Worm (Caenorhabditis elegans) whole organism, L4 larva: ENCODE measurements around the gene F26A1.4.

Experiments
- F10B5.3 ChIP-seq: sonication (generic microtip); optimal IDR thresholded peaks from 2 replicates; lab custom pipeline; 2016; ENCODE audit warnings: mild to moderate bottlenecking, missing genetic modification characterization, missing compliant biosample characterization
- F37D6.2 ChIP-seq: sonication (generic microtip); optimal IDR thresholded peaks from 2 replicates; lab custom pipeline; 2016; ENCODE audit warnings: mild to moderate bottlenecking, missing genetic modification characterization, missing compliant biosample characterization
- F44E2.7 ChIP-seq: fragments of 200-800 bp; sonication (Bioruptor generic); IDR thresholded peaks from 2 replicates; pipeline ENCODE4 v2.1.2; 2022; ENCODE audit warnings: missing genetic modification characterization, missing compliant biosample characterization
- F49E8.2 ChIP-seq: sonication (generic microtip); optimal IDR thresholded peaks from 2 replicates; lab custom pipeline; 2016; ENCODE audit warnings: missing compliant biosample characterization, mild to moderate bottlenecking, missing genetic modification characterization, borderline replicate concordance
- T26A8.4 ChIP-seq: fragments of 200-800 bp; sonication (Bioruptor generic); IDR thresholded peaks from 2 replicates; pipeline ENCODE4 v1.3.6; 2022; ENCODE audit warnings: missing genetic modification characterization, missing compliant biosample characterization
- Y105C5A.15 ChIP-seq: fragments of 200-800 bp; sonication (Bioruptor generic); IDR thresholded peaks from 2 replicates; pipeline ENCODE4 v1.3.6; 2022; ENCODE audit warnings: missing genetic modification characterization, missing compliant biosample characterization
- aha-1 ChIP-seq: fragments of 150-350 bp; peaks from one replicate; lab custom pipeline; 2014; ENCODE audit warnings: missing biosample characterization, missing genetic modification characterization
- aly-2 ChIP-seq: sonication (generic microtip); optimal IDR thresholded peaks from 2 replicates; lab custom pipeline; 2018; ENCODE audit warnings: missing biosample characterization, missing genetic modification characterization
- ama-1 ChIP-seq: fragments of 150-350 bp; optimal IDR thresholded peaks from 2 replicates; lab custom pipeline; 2014; ENCODE audit warnings: inconsistent platforms, mixed read lengths
- ceh-28 ChIP-seq: fragments of 150-350 bp; optimal IDR thresholded peaks from 2 replicates; lab custom pipeline; 2014; ENCODE audit warnings: missing biosample characterization, missing genetic modification reagents, missing genetic modification characterization
- ceh-44 ChIP-seq: fragments of 200-800 bp; sonication (Bioruptor generic); IDR thresholded peaks from 2 replicates; pipeline ENCODE4 v1.3.6; 2022; ENCODE audit warnings: missing genetic modification reagents, missing genetic modification characterization, missing compliant biosample characterization
- ceh-82 ChIP-seq: sonication (generic microtip); optimal IDR thresholded peaks from 2 replicates; lab custom pipeline; 2017; ENCODE audit warnings: missing biosample characterization, missing genetic modification characterization
- ces-1 ChIP-seq: fragments of 150-350 bp; sonication (generic microtip); optimal IDR thresholded peaks from 4 replicates; lab custom pipeline; 2014; ENCODE audit warnings: missing biosample characterization, missing genetic modification reagents, missing genetic modification characterization
- cey-2 ChIP-seq: sonication (generic microtip); optimal IDR thresholded peaks from 3 replicates; lab custom pipeline; 2017; ENCODE audit warnings: missing genetic modification characterization, mild to moderate bottlenecking, missing compliant biosample characterization, antibody characterized with exemption, borderline replicate concordance; ENCODE audit not compliant: insufficient read depth
- daf-16 ChIP-seq, 3 experiments: sonication (generic microtip); optimal IDR thresholded peaks; 2 replicates each; lab custom pipeline; 2016 to 2017; ENCODE audit warnings: missing genetic modification characterization in 3 of 3, missing genetic modification reagents in 3 of 3, mild to moderate bottlenecking in 2 of 3, missing compliant biosample characterization in 2 of 3, missing biosample characterization in 1 of 3, moderate library complexity in 1 of 3
- daf-19 ChIP-seq: fragments of 200-800 bp; sonication (Bioruptor generic); conservative IDR thresholded peaks from 2 replicates; pipeline ENCODE4 v1.3.6; 2022; ENCODE audit warnings: missing genetic modification characterization, missing compliant biosample characterization
- dmd-6 ChIP-seq: fragments of 200-800 bp; sonication (Bioruptor generic); IDR thresholded peaks from 2 replicates; pipeline ENCODE4 v1.3.6; 2022; ENCODE audit warnings: missing genetic modification reagents, missing genetic modification characterization, missing compliant biosample characterization
- dmd-9 ChIP-seq: fragments of 200-800 bp; sonication (Bioruptor generic); IDR thresholded peaks from 2 replicates; pipeline ENCODE4 v1.3.6; 2022; ENCODE audit warnings: missing genetic modification reagents, missing genetic modification characterization, missing compliant biosample characterization
- duxl-1 ChIP-seq: sonication (generic microtip); optimal IDR thresholded peaks from 2 replicates; lab custom pipeline; 2016; ENCODE audit warnings: mild to moderate bottlenecking, missing genetic modification characterization, moderate library complexity, missing compliant biosample characterization; ENCODE audit not compliant: poor library complexity
- dve-1 ChIP-seq: sonication (generic microtip); optimal IDR thresholded peaks from 2 replicates; lab custom pipeline; 2017; ENCODE audit warnings: antibody characterized with exemption, mild to moderate bottlenecking, missing genetic modification characterization, missing compliant biosample characterization; ENCODE audit not compliant: insufficient read depth
- fkh-10 ChIP-seq: fragments of 150-350 bp; optimal IDR thresholded peaks from 2 replicates; lab custom pipeline; 2014; ENCODE audit warnings: missing biosample characterization, missing genetic modification reagents, missing genetic modification characterization
- hif-1 ChIP-seq, 2 experiments: sonication (generic microtip); optimal IDR thresholded peaks; 2 replicates each; lab custom pipeline; 2016 to 2017; ENCODE audit warnings: missing compliant biosample characterization in 2 of 2, missing genetic modification characterization in 2 of 2, missing genetic modification reagents in 2 of 2, missing genotype in 2 of 2, mild to moderate bottlenecking in 1 of 2
- hlh-11 ChIP-seq: fragments of 200-800 bp; sonication (Bioruptor generic); optimal IDR thresholded peaks from 2 replicates; lab custom pipeline; 2018; ENCODE audit warnings: mild to moderate bottlenecking, missing genetic modification characterization, missing compliant biosample characterization
- hmg-1.1 ChIP-seq: fragments of 200-800 bp; sonication (Bioruptor generic); IDR thresholded peaks from 2 replicates; pipeline ENCODE4 v1.3.6; 2022; ENCODE audit warnings: missing genetic modification reagents, missing genetic modification characterization, missing compliant biosample characterization
- jun-1 ChIP-seq: fragments of 150-350 bp; optimal IDR thresholded peaks from 2 replicates; lab custom pipeline; 2014; ENCODE audit warnings: missing biosample characterization, missing genetic modification reagents, missing genetic modification characterization
- lin-38 ChIP-seq: fragments of 200-800 bp; sonication (Bioruptor generic); IDR thresholded peaks from 2 replicates; pipeline ENCODE4 v1.3.6; 2022; ENCODE audit warnings: missing genetic modification reagents, missing genetic modification characterization, missing compliant biosample characterization
- madf-5 ChIP-seq, 2 experiments: fragments of 200-800 bp; sonication (Bioruptor generic); IDR thresholded peaks; 2 replicates each; pipeline ENCODE4 v1.3.6; 2022; ENCODE audit warnings: missing compliant biosample characterization in 2 of 2, missing genetic modification characterization in 2 of 2
- madf-9 ChIP-seq: fragments of 200-800 bp; sonication (Bioruptor generic); conservative IDR thresholded peaks from 2 replicates; pipeline ENCODE4 v1.3.6; 2022; ENCODE audit warnings: missing genetic modification reagents, missing genetic modification characterization, missing compliant biosample characterization
- mdl-1 ChIP-seq, 2 experiments: fragments of 150-350 bp in 1 of 2; sonication (generic microtip) in 1 of 2; optimal IDR thresholded peaks; 2 replicates each; lab custom pipeline; 2014 to 2017; ENCODE audit warnings: missing biosample characterization in 2 of 2, missing genetic modification characterization in 2 of 2
- mdt-29 ChIP-seq: fragments of 200-800 bp; sonication (Bioruptor generic); IDR thresholded peaks from 2 replicates; pipeline ENCODE4 v1.3.6; 2022; ENCODE audit warnings: missing genetic modification reagents, missing genetic modification characterization, missing compliant biosample characterization
- mep-1 ChIP-seq: fragments of 150-350 bp; sonication (generic microtip); optimal IDR thresholded peaks from 3 replicates; lab custom pipeline; 2014; ENCODE audit warnings: missing biosample characterization, missing genetic modification characterization
- mxl-2 ChIP-seq: fragments of 200-800 bp; sonication (Bioruptor generic); conservative IDR thresholded peaks from 2 replicates; pipeline ENCODE4 v1.3.6; 2022; ENCODE audit warnings: missing genetic modification reagents, missing genetic modification characterization, missing compliant biosample characterization
- mxl-3 ChIP-seq: fragments of 200-800 bp; sonication (Bioruptor generic); optimal IDR thresholded peaks from 2 replicates; lab custom pipeline; 2018; ENCODE audit warnings: mild to moderate bottlenecking, missing genetic modification characterization, missing compliant biosample characterization
- nhr-102 ChIP-seq: sonication (generic microtip); optimal IDR thresholded peaks from 2 replicates; lab custom pipeline; 2016; ENCODE audit warnings: mild to moderate bottlenecking, missing genetic modification characterization, moderate library complexity, missing compliant biosample characterization
- nhr-11 ChIP-seq: fragments of 150-350 bp; optimal IDR thresholded peaks from 2 replicates; lab custom pipeline; 2014; ENCODE audit warnings: missing biosample characterization, missing genetic modification characterization
- nhr-25 ChIP-seq: sonication (generic microtip); optimal IDR thresholded peaks from 2 replicates; lab custom pipeline; 2017; ENCODE audit warnings: missing genetic modification characterization, mild to moderate bottlenecking, missing compliant biosample characterization, antibody characterized with exemption, moderate library complexity, borderline replicate concordance; ENCODE audit not compliant: insufficient read depth
- nhr-28 ChIP-seq: fragments of 150-350 bp; optimal IDR thresholded peaks from 2 replicates; lab custom pipeline; 2014; ENCODE audit warnings: missing biosample characterization, missing genetic modification characterization
- nhr-77 ChIP-seq: fragments of 150-350 bp; optimal IDR thresholded peaks from 2 replicates; lab custom pipeline; 2014; ENCODE audit warnings: missing biosample characterization, missing genetic modification characterization
- pqm-1 ChIP-seq: sonication (generic microtip); optimal IDR thresholded peaks from 2 replicates; lab custom pipeline; 2017; ENCODE audit warnings: missing biosample characterization, missing genetic modification characterization
- rbr-2 ChIP-seq: sonication (generic microtip); optimal IDR thresholded peaks from 2 replicates; lab custom pipeline; 2016; ENCODE audit warnings: missing genotype, missing genetic modification characterization, missing compliant biosample characterization
- snpc-1.2 ChIP-seq: fragments of 200-800 bp; sonication (Bioruptor generic); IDR thresholded peaks from 2 replicates; pipeline ENCODE4 v1.3.6; 2022; ENCODE audit warnings: missing genetic modification reagents, missing genetic modification characterization, missing compliant biosample characterization
- snpc-4 ChIP-seq: fragments of 150-350 bp; optimal IDR thresholded peaks from 2 replicates; lab custom pipeline; 2014; ENCODE audit warnings: missing biosample characterization, missing genetic modification characterization
- spr-1 ChIP-seq: sonication (generic microtip); optimal IDR thresholded peaks from 2 replicates; lab custom pipeline; 2016; ENCODE audit warnings: mild to moderate bottlenecking, missing genetic modification characterization, missing compliant biosample characterization
- unc-130 ChIP-seq: sonication (generic microtip); optimal IDR thresholded peaks from 2 replicates; lab custom pipeline; 2016; ENCODE audit warnings: missing genetic modification reagents, missing genetic modification characterization, missing compliant biosample characterization
- unc-39 ChIP-seq: sonication (generic microtip); optimal IDR thresholded peaks from 2 replicates; lab custom pipeline; 2017; ENCODE audit warnings: missing biosample characterization, missing genetic modification characterization
- zag-1 ChIP-seq: fragments of 150-350 bp; optimal IDR thresholded peaks from 2 replicates; lab custom pipeline; 2014; ENCODE audit warnings: missing biosample characterization, missing genetic modification characterization
- ztf-7 ChIP-seq: fragments of 150-350 bp; optimal IDR thresholded peaks from 2 replicates; lab custom pipeline; 2014; ENCODE audit warnings: missing biosample characterization, missing genetic modification characterization

The F26A1.4 gene

ce11 chrIII:4792560-4793136 is 24.7 kb upstream of the F26A1.4 start, which contains the start of gene mip-1:
Gene mip-1, plus strand, starts transcription at chrIII:4793086.
- TF ChIP-seq mxl-2, result no peak
- TF ChIP-seq lin-38 (GFP tag; lab: Robert Waterston, UW), result 0 out of 2 replicates have a peak, but pooled peaks have one; percentile 25
- TF ChIP-seq ceh-44 (GFP tag; lab: Robert Waterston, UW), result no peak
- no peak for TF ChIP-seq aly-2 (tag; lab: Kevin White, UChicago)
- TF ChIP-seq F44E2.7 (GFP tag; lab: Robert Waterston, UW), result no peak
- TF ChIP-seq unc-130 (GFP tag; lab: Kevin White, UChicago), result peak; percentile 40
- TF ChIP-seq, all 104 proteins: peak for 2

DNA sequence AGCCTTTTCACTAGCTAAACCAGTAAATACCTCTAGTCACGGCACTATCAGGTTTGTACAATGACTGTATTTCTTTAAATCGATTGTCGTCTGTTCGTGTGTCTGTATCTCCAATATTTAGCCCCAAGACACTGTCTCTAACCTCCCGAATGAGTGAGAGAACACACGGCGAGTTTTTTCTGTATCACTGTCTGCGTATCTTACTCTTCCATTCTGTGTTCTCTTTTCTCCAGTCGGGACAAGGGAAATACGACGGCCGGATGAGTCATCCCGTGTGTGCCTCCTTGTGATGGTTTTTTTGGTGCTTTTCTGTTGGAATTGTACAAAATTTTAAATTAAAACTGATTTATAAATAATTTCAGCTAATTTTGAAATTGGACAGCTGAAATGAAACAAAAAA is 21.3 kb upstream of the F26A1.4 start:
- TF ChIP-seq mdt-29 (GFP tag; lab: Robert Waterston, UW), result peak; percentile 17; the same call in 1 of the 2 replicates
- peak; percentile 57 for TF ChIP-seq pqm-1 (tag; lab: Kevin White, UChicago)
- TF ChIP-seq dmd-9, result no peak; the same call in 1 of the 2 replicates
- TF ChIP-seq hmg-1.1 (GFP tag; lab: Robert Waterston, UW), result peak; percentile 81
- TF ChIP-seq daf-19 (GFP tag; lab: Robert Waterston, UW), result 0 out of 2 replicates have a peak, but pooled peaks have one; percentile 39
- 0 out of 2 replicates have a peak, but pooled peaks have one; percentile 20 for TF ChIP-seq madf-9 (GFP tag; lab: Robert Waterston, UW)
- peak; percentile 85 for TF ChIP-seq mxl-3 (GFP tag; lab: Kevin White, UChicago)
- TF ChIP-seq nhr-77 (tag; lab: Kevin White, UChicago), result peak; percentile 46
- peak; percentile 67 for TF ChIP-seq T26A8.4 (GFP tag; lab: Robert Waterston, UW)
- no peak for TF ChIP-seq aly-2 (tag; lab: Kevin White, UChicago)
- no peak for TF ChIP-seq madf-5 (GFP tag; IDR thresholded peaks at IDR 0.05; lab: Robert Waterston, UW)
- peak; percentile 6 for TF ChIP-seq ceh-28 (tag; lab: Kevin White, UChicago)
- TF ChIP-seq daf-16 (GFP tag; optimal IDR thresholded peaks at IDR 0.05; lab: Kevin White, UChicago), result no peak
- peak; percentile 65 for TF ChIP-seq daf-16 (tag; optimal IDR thresholded peaks at IDR 0.05; lab: Kevin White, UChicago)
- peak; percentile 60 for TF ChIP-seq lin-38 (GFP tag; lab: Robert Waterston, UW)
- no peak for TF ChIP-seq F49E8.2 (tag; lab: Kevin White, UChicago)
- peak in 1 of 2 experiments; percentile 70 for TF ChIP-seq mdl-1 (tag; optimal IDR thresholded peaks at IDR 0.05; lab: Kevin White, UChicago)
- TF ChIP-seq hif-1 (tag; optimal IDR thresholded peaks at IDR 0.05; lab: Kevin White, UChicago), result peak in 1 of 2 experiments; percentile 64
- TF ChIP-seq nhr-11, result peak; percentile 13
- TF ChIP-seq mep-1, result peak; percentile 86
- TF ChIP-seq hlh-11 (tag; lab: Kevin White, UChicago), result peak; percentile 93
- 0 out of 2 replicates have a peak, but pooled peaks have one; percentile 6 for TF ChIP-seq Y105C5A.15 (GFP tag; lab: Robert Waterston, UW)
- TF ChIP-seq F37D6.2 (tag; lab: Kevin White, UChicago), result no peak
- TF ChIP-seq nhr-28, result peak; percentile 79
- TF ChIP-seq snpc-1.2 (GFP tag; lab: Robert Waterston, UW), result no peak
- no peak for TF ChIP-seq snpc-4
- TF ChIP-seq zag-1 (tag; lab: Kevin White, UChicago), result no peak
- no peak for TF ChIP-seq ceh-82 (tag; lab: Kevin White, UChicago)
- peak; percentile 37 for TF ChIP-seq nhr-25 (tag; lab: Kevin White, UChicago)
- TF ChIP-seq F10B5.3, result peak; percentile 10
- TF ChIP-seq ces-1, result no peak
- peak; percentile 1 for TF ChIP-seq spr-1 (tag; lab: Kevin White, UChicago)
- TF ChIP-seq ama-1 (lab: Kevin White, UChicago), result peak; percentile 9
- no peak for TF ChIP-seq unc-39 (tag; lab: Kevin White, UChicago)
- TF ChIP-seq ztf-7, result peak; percentile 25
- peak; percentile 24 for TF ChIP-seq cey-2 (tag; lab: Kevin White, UChicago)
- peak; percentile 62 for TF ChIP-seq dmd-6 (GFP tag; lab: Robert Waterston, UW)
- peak; percentile 24 for TF ChIP-seq nhr-102 (tag; lab: Kevin White, UChicago)
- TF ChIP-seq rbr-2 (tag; lab: Kevin White, UChicago), result peak; percentile 75
- TF ChIP-seq dve-1 (tag; lab: Kevin White, UChicago), result peak; percentile 86
- peak; percentile 7 for TF ChIP-seq aha-1 (tag; lab: Kevin White, UChicago)
- peak; percentile 41 for TF ChIP-seq fkh-10
- peak; percentile 48 for TF ChIP-seq duxl-1
- TF ChIP-seq jun-1 (tag; lab: Kevin White, UChicago), result peak; percentile 79
